Worm (Caenorhabditis elegans): ENCODE results near the gene ZK994.6.

Gene ZK994.6

ce11 chrV:8462074-8462473, 45.1 kb downstream of the ZK994.6 start, which contains the start of the genes dnj-22 and natc-1:
TSS of gene dnj-22 (minus strand) at chrV:8462120.
TSS of gene natc-1 (plus strand) at chrV:8462359.
- TF ChIP-seq cog-1 (tag; optimal IDR thresholded peaks at IDR 0.05) (peak; percentile 67), flt-1 (GFP tag; IDR thresholded peaks at IDR 0.05) (no peak)

ce11 chrV:8460800-8461199, 46.4 kb downstream of the ZK994.6 start:
- no peak for TF ChIP-seq T22C8.4 (GFP tag; IDR thresholded peaks at IDR 0.05)
- no peak for TF ChIP-seq med-1 (GFP tag; optimal IDR thresholded peaks at IDR 0.05; ENCODE audit: insufficient read depth)
- no peak for TF ChIP-seq cog-1 (tag; optimal IDR thresholded peaks at IDR 0.05)
- no peak for TF ChIP-seq flt-1 (GFP tag; IDR thresholded peaks at IDR 0.05)

ce11 chrV:8460306-8460705, 46.9 kb downstream of the ZK994.6 start, which contains the start of gene T23B12.6:
TSS of gene T23B12.6 (minus strand) at chrV:8460419.
- TF ChIP-seq ref-1 (GFP tag; conservative IDR thresholded peaks at IDR 0.05): no peak
- TF ChIP-seq med-1 (GFP tag; optimal IDR thresholded peaks at IDR 0.05; ENCODE audit: insufficient read depth): no peak
- TF ChIP-seq klf-2 (GFP tag; conservative IDR thresholded peaks at IDR 0.05): no peak
- TF ChIP-seq ztf-23 (GFP tag; IDR thresholded peaks at IDR 0.05): no peak
- no peak for TF ChIP-seq T22C8.4 (GFP tag; IDR thresholded peaks at IDR 0.05)
- no peak for TF ChIP-seq ztf-29 (GFP tag; IDR thresholded peaks at IDR 0.05)
- no peak for TF ChIP-seq tab-1 (GFP tag; IDR thresholded peaks at IDR 0.05)
- TF ChIP-seq flt-1 (GFP tag; IDR thresholded peaks at IDR 0.05): no peak
- TF ChIP-seq cog-1 (tag; optimal IDR thresholded peaks at IDR 0.05): no peak

- TF ChIP-seq ref-1 (GFP tag; conservative IDR thresholded peaks at IDR 0.05) (no peak), ztf-23 (GFP tag; IDR thresholded peaks at IDR 0.05) (no peak), cog-1 (tag; optimal IDR thresholded peaks at IDR 0.05) (no peak), med-1 (GFP tag; optimal IDR thresholded peaks at IDR 0.05; ENCODE audit: insufficient read depth) (no peak), klf-2 (GFP tag; conservative IDR thresholded peaks at IDR 0.05) (no peak), T22C8.4 (GFP tag; IDR thresholded peaks at IDR 0.05) (no peak), flt-1 (GFP tag; IDR thresholded peaks at IDR 0.05) (no peak)
Observed at ce11 chrV:8454995-8455446, 52.2 kb downstream of the ZK994.6 start, which contains the start of gene T23B12.11. TSS of gene T23B12.11 (plus strand) at chrV:8455396.
